Worm (Caenorhabditis elegans) whole organism, young adult: ENCODE results near the gene R02E4.3.

ENCODE experiments used
- B0336.3 ChIP-seq: fragments of 200-800 bp; sonication (Bioruptor generic); IDR thresholded peaks from 2 replicates; pipeline ENCODE4 v1.3.6; 2022; ENCODE audit warnings: missing genetic modification characterization, missing compliant biosample characterization
- F33H1.4 ChIP-seq: fragments of 200-800 bp; sonication (Bioruptor generic); IDR thresholded peaks from 2 replicates; pipeline ENCODE4 v1.3.6; 2022; ENCODE audit warnings: missing genetic modification reagents, missing genetic modification characterization, missing compliant biosample characterization
- F37B4.10 ChIP-seq: fragments of 200-800 bp; sonication (Bioruptor generic); IDR thresholded peaks from 2 replicates; pipeline ENCODE4 v1.3.6; 2022; ENCODE audit warnings: missing genetic modification characterization, missing compliant biosample characterization
- ceh-100 ChIP-seq: fragments of 200-800 bp; sonication (Bioruptor generic); IDR thresholded peaks from 2 replicates; pipeline ENCODE4 v1.3.6; 2022; ENCODE audit warnings: missing genetic modification reagents, missing genetic modification characterization, missing compliant biosample characterization
- hmg-1.2 ChIP-seq: fragments of 200-800 bp; sonication (Bioruptor generic); IDR thresholded peaks from 2 replicates; pipeline ENCODE4 v1.3.6; 2022; ENCODE audit warnings: missing genetic modification reagents, missing genetic modification characterization, missing compliant biosample characterization
- let-526 ChIP-seq: fragments of 200-800 bp; sonication (Bioruptor generic); IDR thresholded peaks from 2 replicates; pipeline ENCODE4 v1.3.6; 2022; ENCODE audit warnings: missing genetic modification reagents, missing genetic modification characterization, missing compliant biosample characterization
- madf-3 ChIP-seq: fragments of 200-800 bp; sonication (Bioruptor generic); IDR thresholded peaks from 2 replicates; pipeline ENCODE4 v1.3.6; 2022; ENCODE audit warnings: missing genetic modification reagents, missing genetic modification characterization, missing compliant biosample characterization
- mcd-1 ChIP-seq: fragments of 200-800 bp; sonication (Bioruptor generic); IDR thresholded peaks from 2 replicates; pipeline ENCODE4 v1.3.6; 2022; ENCODE audit warnings: missing genetic modification reagents, missing genetic modification characterization, missing compliant biosample characterization
- snpc-4 ChIP-seq, 5 experiments: fragments of 150-350 bp in 1 of 5; sonication (generic microtip) in 4 of 5; optimal IDR thresholded peaks; 2 replicates each; lab custom pipeline; 2014 to 2018; ENCODE audit warnings: missing genetic modification characterization in 5 of 5, missing biosample characterization in 3 of 5, antibody characterized with exemption in 2 of 5, mild to moderate bottlenecking in 2 of 5, missing compliant biosample characterization in 2 of 5, missing genotype in 2 of 5, moderate library complexity in 2 of 5, missing genetic modification reagents in 1 of 5
- ztf-22 ChIP-seq: fragments of 200-800 bp; sonication (Bioruptor generic); optimal IDR thresholded peaks from 2 replicates; lab custom pipeline; 2018; ENCODE audit warnings: mild to moderate bottlenecking, missing genetic modification characterization, moderate library complexity, missing compliant biosample characterization
- ztf-6 ChIP-seq: fragments of 200-800 bp; sonication (Bioruptor generic); IDR thresholded peaks from 2 replicates; pipeline ENCODE4 v1.3.6; 2022; ENCODE audit warnings: missing genetic modification reagents, missing genetic modification characterization, missing compliant biosample characterization

ce11 chrX:4142202-4142601 lies 40.3 kb upstream of the R02E4.3 start:
- TF ChIP-seq F37B4.10 (GFP tag; lab: Robert Waterston, UW) (0 out of 2 replicates have a peak, but pooled peaks have one; percentile 63), B0336.3 (peak; percentile 82), snpc-4 (GFP tag; optimal IDR thresholded peaks at IDR 0.05; lab: Kevin White, UChicago) (no peak), snpc-4 (tag; optimal IDR thresholded peaks at IDR 0.05; lab: Kevin White, UChicago) (peak in 2 of 4 experiments; percentile 49 to 57), ceh-100 (GFP tag; lab: Robert Waterston, UW) (no peak), ztf-22 (GFP tag; lab: Kevin White, UChicago) (peak; percentile 85), mcd-1 (peak; percentile 36; the same call in 1 of the 2 replicates), ztf-6 (GFP tag; lab: Robert Waterston, UW) (no peak), madf-3 (GFP tag; lab: Robert Waterston, UW) (0 out of 2 replicates have a peak, but pooled peaks have one; percentile 15), hmg-1.2 (GFP tag; lab: Robert Waterston, UW) (peak; percentile 46), F33H1.4 (GFP tag; lab: Robert Waterston, UW) (no peak), let-526 (GFP tag; lab: Robert Waterston, UW) (peak; percentile 87)
